Worm (Caenorhabditis elegans) whole organism, L1 larva: Measurements from ENCODE around the gene H41C03.2.

Experiments
- C16A3.4 ChIP-seq: fragments of 150-350 bp; optimal IDR thresholded peaks from 2 replicates; lab custom pipeline; 2014; ENCODE audit warnings: missing biosample characterization, missing genetic modification characterization
- aha-1 ChIP-seq: fragments of 150-350 bp; optimal IDR thresholded peaks from 2 replicates; lab custom pipeline; 2014; ENCODE audit warnings: missing biosample characterization, missing genetic modification characterization
- ama-1 ChIP-seq: fragments of 150-350 bp; optimal IDR thresholded peaks from 2 replicates; lab custom pipeline; 2014
- blmp-1 ChIP-seq: fragments of 150-350 bp; optimal IDR thresholded peaks from 2 replicates; lab custom pipeline; 2014; ENCODE audit warnings: missing biosample characterization, missing genetic modification characterization
- ceh-8 ChIP-seq: fragments of 200-800 bp; sonication (Bioruptor generic); optimal IDR thresholded peaks from 2 replicates; lab custom pipeline; 2018; ENCODE audit warnings: mild to moderate bottlenecking, missing genetic modification characterization, moderate library complexity, missing compliant biosample characterization
- ceh-82 ChIP-seq, 3 experiments: fragments of 150-350 bp in 1 of 3; sonication (generic microtip) in 2 of 3; optimal IDR thresholded peaks; 2 replicates each; lab custom pipeline; 2014 to 2017; ENCODE audit warnings: missing biosample characterization in 3 of 3, missing genetic modification characterization in 3 of 3
- ceh-90 ChIP-seq: sonication (generic microtip); optimal IDR thresholded peaks from 2 replicates; lab custom pipeline; 2016; ENCODE audit warnings: missing genetic modification characterization, missing compliant biosample characterization
- dsc-1 ChIP-seq: sonication (generic microtip); optimal IDR thresholded peaks from 2 replicates; lab custom pipeline; 2016; ENCODE audit warnings: mild to moderate bottlenecking, missing genetic modification characterization, missing compliant biosample characterization
- efl-1 ChIP-seq, 4 experiments: fragments of 150-350 bp; optimal IDR thresholded peaks in 3 of 4; peaks in 1 of 4; 1 replicate in 1 of 4; 2 replicates in 3 of 4; lab custom pipeline; 2014; ENCODE audit warnings: missing biosample characterization in 2 of 4, missing genetic modification characterization in 2 of 4, missing genetic modification reagents in 2 of 4
- egl-13 ChIP-seq: sonication (generic microtip); optimal IDR thresholded peaks from 2 replicates; lab custom pipeline; 2016; ENCODE audit warnings: missing genotype, missing genetic modification reagents, missing genetic modification characterization, missing compliant biosample characterization
- egl-27 ChIP-seq, 2 experiments: fragments of 150-350 bp in 1 of 2; sonication (generic microtip); optimal IDR thresholded peaks; 3 replicates each; lab custom pipeline; 2017 to 2018; ENCODE audit warnings: missing biosample characterization in 2 of 2, missing genetic modification characterization in 2 of 2, missing genetic modification reagents in 2 of 2
- elt-2 ChIP-seq: sonication (generic microtip); optimal IDR thresholded peaks from 2 replicates; lab custom pipeline; 2016; ENCODE audit warnings: missing genetic modification characterization, mild to moderate bottlenecking, inconsistent platforms, missing compliant biosample characterization, missing genetic modification reagents
- elt-3 ChIP-seq, 6 experiments: fragments of 150-350 bp in 1 of 6; sonication (generic microtip); optimal IDR thresholded peaks; 2 replicates each; lab custom pipeline; 2017 to 2018; ENCODE audit warnings: missing biosample characterization in 6 of 6, missing genetic modification characterization in 6 of 6, inconsistent platforms in 1 of 6
- ets-5 ChIP-seq: fragments of 200-800 bp; sonication (Bioruptor generic); IDR thresholded peaks from 2 replicates; pipeline ENCODE4 v1.3.6; 2022; ENCODE audit warnings: missing genetic modification characterization, missing compliant biosample characterization
- fkh-10 ChIP-seq: sonication (generic microtip); optimal IDR thresholded peaks from 2 replicates; lab custom pipeline; 2017; ENCODE audit warnings: missing biosample characterization, missing genetic modification reagents, missing genetic modification characterization
- fkh-4 ChIP-seq: sonication (generic microtip); optimal IDR thresholded peaks from 2 replicates; lab custom pipeline; 2016; ENCODE audit warnings: missing compliant biosample characterization, missing genetic modification characterization, borderline replicate concordance
- fos-1 ChIP-seq: fragments of 150-350 bp; optimal IDR thresholded peaks from 2 replicates; lab custom pipeline; 2014; ENCODE audit warnings: missing biosample characterization, missing genetic modification characterization
- grh-1 ChIP-seq: fragments of 200-800 bp; sonication (Bioruptor generic); IDR thresholded peaks from 2 replicates; pipeline ENCODE4 v1.3.6; 2022; ENCODE audit warnings: missing genetic modification reagents, missing genetic modification characterization, missing compliant biosample characterization
- irx-1 ChIP-seq: sonication (generic microtip); optimal IDR thresholded peaks from 2 replicates; lab custom pipeline; 2016; ENCODE audit warnings: missing genetic modification characterization, missing compliant biosample characterization
- isw-1 ChIP-seq: fragments of 200-800 bp; sonication (Bioruptor generic); IDR thresholded peaks from 2 replicates; pipeline ENCODE4 v1.3.6; 2022; ENCODE audit warnings: missing genetic modification characterization, missing compliant biosample characterization
- lin-13 ChIP-seq: fragments of 150-350 bp; optimal IDR thresholded peaks from 2 replicates; lab custom pipeline; 2014; ENCODE audit warnings: missing biosample characterization, missing genetic modification reagents, missing genetic modification characterization
- lin-14 ChIP-seq: fragments of 200-800 bp; sonication (Bioruptor generic); optimal IDR thresholded peaks from 2 replicates; lab custom pipeline; 2018; ENCODE audit warnings: mild to moderate bottlenecking, missing genetic modification characterization, moderate library complexity, missing compliant biosample characterization
- lin-35 ChIP-seq, 2 experiments: fragments of 150-350 bp; optimal IDR thresholded peaks; 2 replicates each; lab custom pipeline; 2014; ENCODE audit warnings: missing biosample characterization in 2 of 2, missing genetic modification characterization in 2 of 2, missing genetic modification reagents in 2 of 2
- lir-3 ChIP-seq: sonication (generic microtip); optimal IDR thresholded peaks from 2 replicates; lab custom pipeline; 2016; ENCODE audit warnings: mild to moderate bottlenecking, missing genetic modification characterization, moderate library complexity, missing compliant biosample characterization; ENCODE audit not compliant: poor library complexity
- lsy-2 ChIP-seq, 2 experiments: fragments of 150-350 bp; optimal IDR thresholded peaks; 2 replicates each; lab custom pipeline; 2014; ENCODE audit warnings: missing biosample characterization in 2 of 2, missing genetic modification characterization in 2 of 2
- mab-9 ChIP-seq: fragments of 200-800 bp; sonication (Bioruptor generic); IDR thresholded peaks from 2 replicates; pipeline ENCODE4 v1.3.6; 2022; ENCODE audit warnings: missing genetic modification reagents, missing genetic modification characterization, missing compliant biosample characterization
- mdl-1 ChIP-seq, 2 experiments: fragments of 150-350 bp; optimal IDR thresholded peaks; 2 replicates each; lab custom pipeline; 2014 to 2017; ENCODE audit warnings: missing biosample characterization in 2 of 2, missing genetic modification characterization in 2 of 2, inconsistent platforms in 1 of 2
- nhr-12 ChIP-seq: sonication (generic microtip); optimal IDR thresholded peaks from 2 replicates; lab custom pipeline; 2017; ENCODE audit warnings: missing biosample characterization, missing genetic modification characterization
- nhr-19 ChIP-seq: fragments of 200-800 bp; sonication (Bioruptor generic); conservative IDR thresholded peaks from 2 replicates; pipeline ENCODE4 v1.3.6; 2022; ENCODE audit warnings: missing genetic modification characterization, missing compliant biosample characterization
- nhr-28 ChIP-seq: fragments of 150-350 bp; optimal IDR thresholded peaks from 2 replicates; lab custom pipeline; 2014; ENCODE audit warnings: missing biosample characterization, missing genetic modification characterization
- nhr-47 ChIP-seq: sonication (generic microtip); optimal IDR thresholded peaks from 2 replicates; lab custom pipeline; 2016; ENCODE audit warnings: mild to moderate bottlenecking, missing genetic modification characterization, moderate library complexity, missing compliant biosample characterization
- nhr-71 ChIP-seq: sonication (generic microtip); optimal IDR thresholded peaks from 2 replicates; lab custom pipeline; 2016; ENCODE audit warnings: mild to moderate bottlenecking, missing genetic modification characterization, moderate library complexity, missing compliant biosample characterization
- nhr-90 ChIP-seq: sonication (generic microtip); optimal IDR thresholded peaks from 2 replicates; lab custom pipeline; 2016; ENCODE audit warnings: mild to moderate bottlenecking, missing genetic modification characterization, missing compliant biosample characterization; ENCODE audit not compliant: poor library complexity
- pqm-1 ChIP-seq: sonication (generic microtip); optimal IDR thresholded peaks from 3 replicates; lab custom pipeline; 2017; ENCODE audit warnings: missing biosample characterization, missing genetic modification characterization
- rnt-1 ChIP-seq: sonication (generic microtip); optimal IDR thresholded peaks from 2 replicates; lab custom pipeline; 2016; ENCODE audit warnings: mild to moderate bottlenecking, missing genetic modification characterization, moderate library complexity, missing compliant biosample characterization
- sptf-1 ChIP-seq: fragments of 150-350 bp; optimal IDR thresholded peaks from 2 replicates; lab custom pipeline; 2014; ENCODE audit warnings: missing biosample characterization, missing genetic modification characterization
- swsn-7 ChIP-seq: sonication (generic microtip); optimal IDR thresholded peaks from 2 replicates; lab custom pipeline; 2016; ENCODE audit warnings: missing genetic modification characterization, missing compliant biosample characterization
- tbx-2 ChIP-seq: sonication (generic microtip); optimal IDR thresholded peaks from 2 replicates; lab custom pipeline; 2016; ENCODE audit warnings: missing genetic modification characterization, missing compliant biosample characterization
- tlp-1 ChIP-seq: fragments of 150-350 bp; optimal IDR thresholded peaks from 2 replicates; lab custom pipeline; 2014; ENCODE audit warnings: missing biosample characterization, missing genetic modification characterization
- unc-62 ChIP-seq: fragments of 150-350 bp; optimal IDR thresholded peaks from 2 replicates; lab custom pipeline; 2014; ENCODE audit warnings: missing biosample characterization, missing genetic modification reagents, missing genetic modification characterization
- unc-86 ChIP-seq: sonication (generic microtip); optimal IDR thresholded peaks from 2 replicates; lab custom pipeline; 2016; ENCODE audit warnings: missing genetic modification characterization, missing compliant biosample characterization

Gene H41C03.2

ce11 chrII:5829940-5830424 lies 21.9 kb downstream of the H41C03.2 start, which contains the start of gene col-74:
Gene col-74, plus strand, starts transcription at chrII:5830374.
- TF ChIP-seq ceh-8 (GFP tag; lab: Kevin White, UChicago) (no peak), nhr-12 (tag; lab: Kevin White, UChicago) (no peak), elt-2 (tag; lab: Kevin White, UChicago) (peak; percentile 55)

- no peak for TF ChIP-seq fkh-10 (GFP tag; lab: Kevin White, UChicago)
- no peak for TF ChIP-seq nhr-28 (tag; lab: Kevin White, UChicago)
- no peak for TF ChIP-seq sptf-1
- TF ChIP-seq ceh-90 (tag; lab: Kevin White, UChicago), result no peak
- no peak for TF ChIP-seq fkh-4 (tag; lab: Kevin White, UChicago)
- no peak for TF ChIP-seq unc-62
- no peak for TF ChIP-seq lin-35 (GFP tag; optimal IDR thresholded peaks at IDR 0.05; lab: Kevin White, UChicago)
- TF ChIP-seq isw-1 (GFP tag; lab: Robert Waterston, UW), result no peak
- TF ChIP-seq egl-27 (tag; optimal IDR thresholded peaks at IDR 0.05; lab: Kevin White, UChicago), result no peak
- no peak for TF ChIP-seq elt-3 (tag; optimal IDR thresholded peaks at IDR 0.05; lab: Kevin White, UChicago)
- no peak for TF ChIP-seq C16A3.4 (tag; lab: Kevin White, UChicago)
- no peak for TF ChIP-seq mab-9 (GFP tag; lab: Robert Waterston, UW)
- no peak for TF ChIP-seq tlp-1 (tag; lab: Kevin White, UChicago)
- TF ChIP-seq tbx-2 (tag; lab: Kevin White, UChicago), result no peak
- TF ChIP-seq blmp-1, result no peak
- TF ChIP-seq lsy-2 (tag; optimal IDR thresholded peaks at IDR 0.05; lab: Kevin White, UChicago), result no peak
Observed at ce11 chrII:5828486-5828885, 23.4 kb downstream of the H41C03.2 start, which contains the start of gene ZK1248.11. Gene ZK1248.11, minus strand, starts transcription at chrII:5828586.

ce11 chrII:5827364-5827763 lies 24.5 kb downstream of the H41C03.2 start, which contains the start of gene tbc-2:
Gene tbc-2, minus strand, starts transcription at chrII:5827443.
- TF ChIP-seq tbx-2 (tag; lab: Kevin White, UChicago) (no peak), ama-1 (no peak), grh-1 (peak; percentile 30; the same call in 1 of the 2 replicates), elt-3 (tag; optimal IDR thresholded peaks at IDR 0.05; lab: Kevin White, UChicago) (peak in 1 of 6 experiments; percentile 36), lin-14 (GFP tag; lab: Kevin White, UChicago) (peak; percentile 51), fkh-4 (tag; lab: Kevin White, UChicago) (no peak), unc-86 (tag; lab: Kevin White, UChicago) (no peak), nhr-47 (no peak), blmp-1 (peak; percentile 74)

DNA sequence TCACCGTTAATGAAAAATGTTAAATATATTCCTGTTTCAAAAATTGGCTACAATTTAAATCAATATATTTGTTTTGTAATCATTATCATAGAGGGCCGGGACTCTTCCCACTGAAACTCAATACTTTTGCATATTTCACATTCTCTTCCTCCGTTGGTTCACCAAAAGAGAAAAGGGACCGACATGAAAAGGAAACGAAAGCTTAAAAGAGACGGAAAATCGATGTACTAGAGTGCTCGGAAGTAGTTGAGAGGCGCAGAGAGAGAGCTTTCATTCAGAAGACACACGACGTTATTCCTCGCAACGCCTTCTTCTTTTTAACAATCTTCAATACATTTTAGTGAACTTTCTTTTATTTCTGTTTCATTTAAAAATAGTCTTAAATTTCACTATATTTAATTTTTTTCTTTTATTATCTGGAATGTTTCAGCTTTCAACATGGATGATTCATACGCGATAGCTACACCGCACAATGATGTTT lies 31.6 kb downstream of the H41C03.2 start, which contains the start of gene ehs-1:
Gene ehs-1, plus strand, starts transcription at position 431 of the 481 bp plus-strand sequence.
- peak in 2 of 3 experiments; percentile 21 to 49 for TF ChIP-seq ceh-82 (tag; optimal IDR thresholded peaks at IDR 0.05; lab: Kevin White, UChicago)
- TF ChIP-seq ets-5 (GFP tag; lab: Robert Waterston, UW), result no peak
- TF ChIP-seq fos-1, result no peak
- TF ChIP-seq fkh-10 (GFP tag; lab: Kevin White, UChicago), result peak; percentile 29
- TF ChIP-seq lin-14 (GFP tag; lab: Kevin White, UChicago), result peak; percentile 71

DNA sequence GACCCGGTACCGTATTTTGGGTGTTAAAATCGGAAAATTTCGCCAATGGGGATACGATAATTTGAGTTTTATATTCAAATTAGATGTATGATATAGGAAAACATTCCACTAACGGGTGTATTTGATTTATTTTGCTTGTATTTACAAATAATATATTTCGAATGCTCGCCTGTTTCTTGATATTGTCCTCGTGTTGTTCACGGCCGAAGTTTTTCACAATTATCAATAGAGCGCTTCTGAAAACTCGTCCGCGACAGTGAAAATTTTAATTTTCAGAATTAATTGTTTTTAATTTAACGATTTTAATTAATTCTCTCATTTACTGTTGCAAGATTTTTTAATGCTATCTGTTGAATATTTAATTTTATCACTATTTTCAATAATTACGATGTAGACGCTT lies 32.3 kb downstream of the H41C03.2 start:
- TF ChIP-seq C16A3.4 (tag; lab: Kevin White, UChicago) (peak; percentile 15), nhr-71 (tag; lab: Kevin White, UChicago) (peak; percentile 67), tbx-2 (tag; lab: Kevin White, UChicago) (peak; percentile 59), lir-3 (tag; lab: Kevin White, UChicago) (peak; percentile 77), rnt-1 (peak; percentile 82), ets-5 (GFP tag; lab: Robert Waterston, UW) (no peak), pqm-1 (no peak), irx-1 (tag; lab: Kevin White, UChicago) (peak; percentile 42), nhr-19 (GFP tag; lab: Robert Waterston, UW) (peak; percentile 16; the same call in 1 of the 2 replicates), lin-13 (GFP tag; lab: Kevin White, UChicago) (peak; percentile 12), lin-35 (GFP tag; optimal IDR thresholded peaks at IDR 0.05; lab: Kevin White, UChicago) (peak; percentile 9 to 69), blmp-1 (no peak), efl-1 (optimal IDR thresholded peaks at IDR 0.05; lab: Kevin White, UChicago) (peak; percentile 76 to 77), efl-1 (GFP tag; optimal IDR thresholded peaks at IDR 0.05 in 1 of 2; lab: Kevin White, UChicago) (peak; percentile 69 to 96), ceh-90 (tag; lab: Kevin White, UChicago) (peak; percentile 74), lsy-2 (tag; optimal IDR thresholded peaks at IDR 0.05; lab: Kevin White, UChicago) (peak in 1 of 2 experiments; percentile 40), aha-1 (tag; lab: Kevin White, UChicago) (no peak), nhr-90 (tag; lab: Kevin White, UChicago) (peak; percentile 57), egl-13 (tag; lab: Kevin White, UChicago) (peak; percentile 38), swsn-7 (peak; percentile 32), dsc-1 (peak; percentile 47), mdl-1 (tag; optimal IDR thresholded peaks at IDR 0.05; lab: Kevin White, UChicago) (no peak)
